Fruit fly (Drosophila melanogaster): ENCODE results near the gene CG4880.

dm6 chrX:16837588-16838178 is 48.9 kb upstream of the CG4880 start:
- TF ChIP-seq Myc (optimal IDR thresholded peaks at IDR 0.05), result no peak
- no peak for TF ChIP-seq h (optimal IDR thresholded peaks at IDR 0.05)
- TF ChIP-seq insv (optimal IDR thresholded peaks at IDR 0.05), result no peak

Measured in Kc167 (cell line).